Fruit fly (Drosophila melanogaster) whole organism, embryonic: ENCODE measurements around the gene CG12592.

ENCODE experiments used
- Adf1 ChIP-seq: fragments of 200-800 bp; sonication (Bioruptor generic); IDR thresholded peaks from 2 replicates; pipeline ENCODE4 v1.3.6; 2022; ENCODE audit warnings: missing biosample characterization, missing genetic modification characterization
- B-H1 ChIP-seq: fragments of 200-800 bp; sonication (Bioruptor generic); IDR thresholded peaks from 3 replicates; pipeline ENCODE4 v1.3.6; 2022; ENCODE audit warnings: missing biosample characterization, missing genetic modification characterization
- CG10959 ChIP-seq: fragments of 200-800 bp; sonication (Bioruptor generic); IDR thresholded peaks from 2 replicates; pipeline ENCODE4 v1.3.6; 2022; ENCODE audit warnings: missing biosample characterization, missing genetic modification characterization
- CG10979 ChIP-seq: fragments of 200-800 bp; sonication (Bioruptor generic); optimal IDR thresholded peaks from 2 replicates; lab custom pipeline; 2018; ENCODE audit warnings: missing biosample characterization, mild to moderate bottlenecking, missing genetic modification characterization, moderate library complexity
- CG11504 ChIP-seq: fragments of 200-800 bp; sonication (Bioruptor generic); optimal IDR thresholded peaks from 3 replicates; lab custom pipeline; 2019; ENCODE audit warnings: missing biosample characterization, mild to moderate bottlenecking, missing genetic modification characterization, moderate library complexity
- CG1233 ChIP-seq: fragments of 200-800 bp; sonication (Bioruptor generic); optimal IDR thresholded peaks from 4 replicates; lab custom pipeline; 2018; ENCODE audit warnings: missing biosample characterization, mild to moderate bottlenecking, missing genetic modification characterization
- CG13424 ChIP-seq: fragments of 200-800 bp; sonication (Bioruptor generic); optimal IDR thresholded peaks from 2 replicates; lab custom pipeline; 2019; ENCODE audit warnings: missing biosample characterization, mild to moderate bottlenecking, missing genetic modification characterization, moderate library complexity
- CG14050 ChIP-seq: fragments of 200-800 bp; sonication (Bioruptor generic); IDR thresholded peaks from 3 replicates; pipeline ENCODE4 v1.3.6; 2022; ENCODE audit warnings: missing biosample characterization, missing genetic modification characterization
- CG1602 ChIP-seq: fragments of 200-800 bp; sonication (Bioruptor generic); optimal IDR thresholded peaks from 3 replicates; lab custom pipeline; 2016; ENCODE audit warnings: missing biosample characterization, missing genetic modification characterization
- CG18262 ChIP-seq: fragments of 200-800 bp; optimal IDR thresholded peaks from 3 replicates; lab custom pipeline; 2019; ENCODE audit warnings: missing biosample characterization, mild to moderate bottlenecking, missing genetic modification characterization, moderate library complexity
- CG34224 ChIP-seq: fragments of 200-800 bp; sonication (Bioruptor generic); IDR thresholded peaks from 3 replicates; pipeline ENCODE4 v1.3.6; 2022; ENCODE audit warnings: missing biosample characterization, missing genetic modification characterization; ENCODE audit not compliant: partially characterized antibody
- CG4820 ChIP-seq: fragments of 200-800 bp; sonication (Bioruptor generic); optimal IDR thresholded peaks from 3 replicates; lab custom pipeline; 2016; ENCODE audit warnings: missing biosample characterization, missing genetic modification characterization
- CG6254 ChIP-seq: fragments of 200-800 bp; sonication (Bioruptor generic); optimal IDR thresholded peaks from 3 replicates; lab custom pipeline; 2017; ENCODE audit warnings: mild to moderate bottlenecking, missing biosample characterization, missing genetic modification reagents, missing genetic modification characterization
- CG6689 ChIP-seq: fragments of 200-800 bp; sonication (Bioruptor generic); IDR thresholded peaks from 2 replicates; pipeline ENCODE4 v1.3.6; 2022; ENCODE audit warnings: missing biosample characterization, missing genetic modification characterization
- CG8924 ChIP-seq: fragments of 200-800 bp; optimal IDR thresholded peaks from 3 replicates; lab custom pipeline; 2019; ENCODE audit warnings: missing biosample characterization, mild to moderate bottlenecking, missing genetic modification characterization, moderate library complexity
- CG9727 ChIP-seq: fragments of 200-800 bp; sonication (Bioruptor generic); optimal IDR thresholded peaks from 3 replicates; lab custom pipeline; 2017; ENCODE audit warnings: missing biosample characterization, mild to moderate bottlenecking, missing genetic modification characterization
- CG9932 ChIP-seq: fragments of 200-800 bp; sonication (Bioruptor generic); IDR thresholded peaks from 2 replicates; pipeline ENCODE4 v1.3.6; 2022; ENCODE audit warnings: missing biosample characterization, missing genetic modification characterization
- CoRest ChIP-seq: fragments of 200-800 bp; sonication (Bioruptor generic); optimal IDR thresholded peaks from 3 replicates; lab custom pipeline; 2018; ENCODE audit warnings: missing biosample characterization, mild to moderate bottlenecking, missing genetic modification characterization, moderate library complexity
- D ChIP-seq, 2 experiments: fragments of 200-800 bp in 1 of 2; fragments of >200 bp in 1 of 2; sonication (Bioruptor generic) in 1 of 2; optimal IDR thresholded peaks; 2 replicates in 1 of 2; 3 replicates in 1 of 2; lab custom pipeline; 2017; ENCODE audit warnings: mild to moderate bottlenecking in 1 of 2, missing biosample characterization in 1 of 2, missing genetic modification characterization in 1 of 2, missing genetic modification reagents in 1 of 2
- Drgx ChIP-seq: fragments of 200-800 bp; sonication (Bioruptor generic); IDR thresholded peaks from 2 replicates; pipeline ENCODE4 v1.3.6; 2022; ENCODE audit warnings: missing biosample characterization, missing genetic modification characterization
- Eip74EF ChIP-seq, 2 experiments: fragments of 200-800 bp in 1 of 2; fragments of >200 bp in 1 of 2; sonication (Bioruptor generic) in 1 of 2; optimal IDR thresholded peaks; 2 replicates each; lab custom pipeline; 2017 to 2019; ENCODE audit warnings: missing biosample characterization in 2 of 2, missing genetic modification characterization in 2 of 2, mild to moderate bottlenecking in 1 of 2, moderate library complexity in 1 of 2
- Ets65A ChIP-seq: fragments of 200-800 bp; sonication (Bioruptor generic); peaks from one replicate; lab custom pipeline; 2016; ENCODE audit warnings: missing biosample characterization, missing genetic modification characterization
- HLH4C ChIP-seq: fragments of 200-800 bp; sonication (Bioruptor generic); IDR thresholded peaks from 3 replicates; pipeline ENCODE4 v1.3.6; 2022; ENCODE audit warnings: missing biosample characterization, missing genetic modification characterization; ENCODE audit not compliant: partially characterized antibody
- MTF-1 ChIP-seq: fragments of 200-800 bp; sonication (Bioruptor generic); optimal IDR thresholded peaks from 2 replicates; lab custom pipeline; 2018; ENCODE audit warnings: missing biosample characterization, mild to moderate bottlenecking, missing genetic modification characterization, borderline replicate concordance
- Med ChIP-seq: fragments of 200-800 bp; sonication (Bioruptor generic); peaks from one replicate; lab custom pipeline; 2016; ENCODE audit warnings: missing biosample characterization, missing genetic modification characterization, mild to moderate bottlenecking, inconsistent platforms, moderate library complexity
- Sox100B ChIP-seq: fragments of 200-800 bp; sonication (Bioruptor generic); optimal IDR thresholded peaks from 3 replicates; lab custom pipeline; 2018; ENCODE audit warnings: missing biosample characterization, mild to moderate bottlenecking, missing genetic modification characterization
- Sry-β ChIP-seq: fragments of 200-800 bp; sonication (Bioruptor generic); optimal IDR thresholded peaks from 2 replicates; lab custom pipeline; 2018; ENCODE audit warnings: missing biosample characterization, mild to moderate bottlenecking, missing genetic modification characterization, moderate library complexity
- Ssrp ChIP-seq: fragments of 200-800 bp; sonication (Bioruptor generic); optimal IDR thresholded peaks from 2 replicates; lab custom pipeline; 2018; ENCODE audit warnings: missing biosample characterization, mild to moderate bottlenecking, missing genetic modification characterization, moderate library complexity
- TFAM ChIP-seq: fragments of 200-800 bp; sonication (Bioruptor generic); optimal IDR thresholded peaks from 2 replicates; lab custom pipeline; 2017; ENCODE audit warnings: missing biosample characterization, missing genetic modification characterization, inconsistent platforms
- ato ChIP-seq: fragments of 200-800 bp; sonication (Bioruptor generic); IDR thresholded peaks from 2 replicates; pipeline ENCODE4 v1.3.6; 2022; ENCODE audit warnings: missing biosample characterization, missing genetic modification characterization; ENCODE audit not compliant: partially characterized antibody
- cad ChIP-seq: fragments of >200 bp; optimal IDR thresholded peaks from 2 replicates; lab custom pipeline; 2017; ENCODE audit warnings: missing biosample characterization, missing genetic modification characterization
- chn ChIP-seq: fragments of 200-800 bp; sonication (Bioruptor generic); optimal IDR thresholded peaks from 2 replicates; lab custom pipeline; 2016; ENCODE audit warnings: missing biosample characterization, missing genetic modification characterization
- ftz-f1 ChIP-seq: fragments of 200-800 bp; sonication (Bioruptor generic); optimal IDR thresholded peaks from 2 replicates; lab custom pipeline; 2016; ENCODE audit warnings: missing biosample characterization, missing genetic modification characterization
- gsb-n ChIP-seq: fragments of 200-800 bp; sonication (Bioruptor generic); optimal IDR thresholded peaks from 3 replicates; lab custom pipeline; 2018; ENCODE audit warnings: missing biosample characterization, mild to moderate bottlenecking, missing genetic modification characterization
- inv ChIP-seq: fragments of 200-800 bp; sonication (Bioruptor generic); IDR thresholded peaks from 2 replicates; pipeline ENCODE4 v1.3.6; 2022; ENCODE audit warnings: missing biosample characterization, missing genetic modification characterization; ENCODE audit not compliant: partially characterized antibody
- knrl ChIP-seq: fragments of 200-800 bp; sonication (Bioruptor generic); IDR thresholded peaks from 3 replicates; pipeline ENCODE4 v1.3.6; 2022; ENCODE audit warnings: missing biosample characterization, missing genetic modification characterization; ENCODE audit not compliant: partially characterized antibody
- nerfin-1 ChIP-seq: fragments of 200-800 bp; sonication (Bioruptor generic); optimal IDR thresholded peaks from 3 replicates; lab custom pipeline; 2019; ENCODE audit warnings: missing biosample characterization, mild to moderate bottlenecking, missing genetic modification characterization, moderate library complexity
- oc ChIP-seq: fragments of 200-800 bp; sonication (Bioruptor generic); optimal IDR thresholded peaks from 2 replicates; lab custom pipeline; 2018; ENCODE audit warnings: missing biosample characterization, mild to moderate bottlenecking, missing genetic modification characterization, moderate library complexity
- otp ChIP-seq: fragments of 200-800 bp; sonication (Bioruptor generic); IDR thresholded peaks from 3 replicates; pipeline ENCODE4, ENCODE4 v1.3.6; 2022; ENCODE audit warnings: missing biosample characterization, missing genetic modification characterization
- pb ChIP-seq: fragments of 200-800 bp; sonication (Bioruptor generic); optimal IDR thresholded peaks from 3 replicates; lab custom pipeline; 2016; ENCODE audit warnings: missing biosample characterization, missing genetic modification characterization
- prd ChIP-seq, 3 experiments: fragments of >200 bp in 2 of 3; fragments of 200-800 bp in 1 of 3; sonication (Bioruptor generic) in 1 of 3; optimal IDR thresholded peaks in 2 of 3; IDR thresholded peaks in 1 of 3; 2 replicates in 2 of 3; 3 replicates in 1 of 3; pipeline versions ENCODE4 v1.3.6 to Lab custom; 2017 to 2022; ENCODE audit warnings: missing biosample characterization in 1 of 3, missing genetic modification characterization in 1 of 3
- sens ChIP-seq: fragments of 200-800 bp; sonication (Bioruptor generic); peaks from one replicate; lab custom pipeline; 2016; ENCODE audit warnings: missing biosample characterization, missing genetic modification characterization
- slbo ChIP-seq: fragments of 200-800 bp; sonication (Bioruptor generic); IDR thresholded peaks from 2 replicates; pipeline ENCODE4 v1.3.6; 2022; ENCODE audit warnings: missing biosample characterization, missing genetic modification characterization
- stwl ChIP-seq: fragments of 200-800 bp; sonication (Bioruptor generic); optimal IDR thresholded peaks from 3 replicates; lab custom pipeline; 2018; ENCODE audit warnings: missing biosample characterization, mild to moderate bottlenecking, missing genetic modification characterization, moderate library complexity
- tgo ChIP-seq: fragments of 200-800 bp; sonication (Bioruptor generic); IDR thresholded peaks from 3 replicates; pipeline ENCODE4 v1.3.6; 2022; ENCODE audit warnings: missing biosample characterization, missing genetic modification characterization
- tin ChIP-seq: fragments of 200-800 bp; sonication (Bioruptor generic); optimal IDR thresholded peaks from 3 replicates; lab custom pipeline; 2016; ENCODE audit warnings: missing biosample characterization, missing genetic modification characterization
- vvl ChIP-seq: fragments of 200-800 bp; sonication (Bioruptor generic); IDR thresholded peaks from 2 replicates; pipeline ENCODE4 v1.3.6; 2022; ENCODE audit warnings: missing biosample characterization, missing genetic modification characterization
- zen ChIP-seq: fragments of 200-800 bp; sonication (Bioruptor generic); optimal IDR thresholded peaks from 3 replicates; lab custom pipeline; 2018; ENCODE audit warnings: missing biosample characterization, mild to moderate bottlenecking, missing genetic modification characterization, moderate library complexity
- zf30C ChIP-seq: fragments of 200-800 bp; sonication (Bioruptor generic); optimal IDR thresholded peaks from 3 replicates; lab custom pipeline; 2018; ENCODE audit warnings: missing biosample characterization, mild to moderate bottlenecking, missing genetic modification characterization

The CG12592 gene

DNA sequence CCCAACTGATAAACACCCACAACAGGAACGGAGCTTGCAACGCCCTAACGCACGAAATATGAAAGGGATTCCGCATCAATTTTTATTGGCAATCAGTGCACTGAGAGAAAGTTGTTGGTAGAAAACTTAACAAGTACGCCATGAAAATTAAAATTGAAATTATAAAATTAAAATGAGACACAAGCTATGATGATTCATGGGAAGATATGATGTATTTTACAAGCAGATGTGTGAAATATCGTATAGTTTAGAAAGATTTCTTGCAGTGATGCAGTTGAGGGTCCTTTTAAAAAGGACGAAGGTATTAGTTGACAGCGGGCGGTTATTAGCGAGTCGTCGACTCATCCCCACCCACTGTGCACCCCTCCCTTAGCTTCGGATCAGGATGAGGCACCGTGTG, 32.4 kb downstream of the CG12592 start (continued):
- TF ChIP-seq CG6254 (GFP tag; lab: Kevin White, UChicago) (peak; percentile 40), Eip74EF (GFP tag; optimal IDR thresholded peaks at IDR 0.05; lab: Kevin White, UChicago) (no peak), HLH4C (GFP tag; lab: Robert Waterston, UW) (no peak), sens (peak; percentile 70), CG9932 (GFP tag; lab: Robert Waterston, UW) (no peak), Med (peak; percentile 59), CG6689 (GFP tag; lab: Robert Waterston, UW) (peak; percentile 32; the same call in 1 of the 2 replicates), tgo (GFP tag; lab: Robert Waterston, UW) (peak; percentile 25; the same call in 1 of the 3 replicates), stwl (tag; lab: Kevin White, UChicago) (no peak), CG1233 (GFP tag; lab: Kevin White, UChicago) (no peak), Sry-β (GFP tag; lab: Kevin White, UChicago) (no peak), CG8924 (tag; lab: Kevin White, UChicago) (no peak), ftz-f1 (GFP tag; lab: Kevin White, UChicago) (no peak), CG9727 (GFP tag; lab: Kevin White, UChicago) (peak; percentile 33), CG18262 (tag; lab: Kevin White, UChicago) (peak; percentile 61), CG10979 (tag; lab: Kevin White, UChicago) (peak; percentile 66), CG11504 (peak; percentile 49), D (optimal IDR thresholded peaks at IDR 0.05; lab: Kevin White, UChicago) (no peak), D (GFP tag; optimal IDR thresholded peaks at IDR 0.05; lab: Kevin White, UChicago) (peak; percentile 20), gsb-n (tag; lab: Kevin White, UChicago) (peak; percentile 40), CG10959 (peak; percentile 27; the same call in 1 of the 2 replicates), pb (GFP tag; lab: Kevin White, UChicago) (no peak), oc (tag; lab: Kevin White, UChicago) (peak; percentile 52), B-H1 (GFP tag; lab: Robert Waterston, UW) (no peak), zf30C (GFP tag; lab: Kevin White, UChicago) (peak; percentile 13), CG1602 (GFP tag; lab: Kevin White, UChicago) (no peak), knrl (no peak), otp (GFP tag; lab: Robert Waterston, UW) (0 out of 3 replicates have a peak, but pooled peaks have one; percentile 15), Ets65A (peak; percentile 92), CG34224 (no peak), ato (GFP tag; lab: Robert Waterston, UW) (no peak), Adf1 (GFP tag; lab: Robert Waterston, UW) (no peak), cad (GFP tag; lab: Kevin White, UChicago) (no peak), zen (tag; lab: Kevin White, UChicago) (peak; percentile 78), TFAM (GFP tag; lab: Kevin White, UChicago) (no peak), Ssrp (tag; lab: Kevin White, UChicago) (peak; percentile 31), CG14050 (GFP tag; lab: Robert Waterston, UW) (no peak), Sox100B (GFP tag; lab: Kevin White, UChicago) (no peak), slbo (GFP tag; lab: Robert Waterston, UW) (no peak), vvl (GFP tag; lab: Robert Waterston, UW) (0 out of 2 replicates have a peak, but pooled peaks have one; percentile 26), nerfin-1 (tag; lab: Kevin White, UChicago) (peak; percentile 61), prd (optimal IDR thresholded peaks at IDR 0.05; lab: Kevin White, UChicago) (no peak), prd (GFP tag; IDR thresholded peaks at IDR 0.05; lab: Robert Waterston, UW) (peak; percentile 80; the same call in 2 of the 3 replicates), tin (GFP tag; lab: Kevin White, UChicago) (peak; percentile 42), chn (GFP tag; lab: Kevin White, UChicago) (no peak), Drgx (GFP tag; lab: Robert Waterston, UW) (no peak), inv (GFP tag; lab: Robert Waterston, UW) (no peak), CG4820 (GFP tag; lab: Kevin White, UChicago) (peak; percentile 24), MTF-1 (GFP tag; lab: Kevin White, UChicago) (no peak), CoRest (no peak), CG13424 (tag; lab: Kevin White, UChicago) (no peak)
